Worm (Caenorhabditis elegans): ENCODE data around the gene T03G6.7.

- no peak for TF ChIP-seq lin-32 (GFP tag; optimal IDR thresholded peaks at IDR 0.05)
- no peak for TF ChIP-seq ztf-11 (tag; optimal IDR thresholded peaks at IDR 0.05)
- no peak for TF ChIP-seq flh-1 (GFP tag; optimal IDR thresholded peaks at IDR 0.05)
- TF ChIP-seq lsy-2 (tag; optimal IDR thresholded peaks at IDR 0.05), result no peak
Measured at ce11 chrX:2552210-2552674, 41.6 kb upstream of the T03G6.7 start, which contains the start of gene aat-3.
